Worm (Caenorhabditis elegans) whole organism, L4 larva: Measurements from ENCODE around the gene lys-10.

ENCODE experiments used
- F10B5.3 ChIP-seq: sonication (generic microtip); optimal IDR thresholded peaks from 2 replicates; lab custom pipeline; 2016; ENCODE audit warnings: mild to moderate bottlenecking, missing genetic modification characterization, missing compliant biosample characterization
- ZK337.2 ChIP-seq: fragments of 200-800 bp; sonication (Bioruptor generic); IDR thresholded peaks from 2 replicates; pipeline ENCODE4 v1.3.6; 2022; ENCODE audit warnings: missing genetic modification reagents, missing genetic modification characterization, missing compliant biosample characterization
- aly-2 ChIP-seq: sonication (generic microtip); optimal IDR thresholded peaks from 2 replicates; lab custom pipeline; 2018; ENCODE audit warnings: missing biosample characterization, missing genetic modification characterization
- fos-1 ChIP-seq: fragments of 150-350 bp; optimal IDR thresholded peaks from 2 replicates; lab custom pipeline; 2014; ENCODE audit warnings: missing biosample characterization, missing genetic modification characterization
- lin-15B ChIP-seq: fragments of 150-350 bp; sonication (generic microtip); optimal IDR thresholded peaks from 3 replicates; lab custom pipeline; 2014; ENCODE audit warnings: missing biosample characterization, missing genetic modification characterization
- nhr-11 ChIP-seq: fragments of 150-350 bp; optimal IDR thresholded peaks from 2 replicates; lab custom pipeline; 2014; ENCODE audit warnings: missing biosample characterization, missing genetic modification characterization
- nhr-237 ChIP-seq: sonication (generic microtip); optimal IDR thresholded peaks from 2 replicates; lab custom pipeline; 2017; ENCODE audit warnings: missing biosample characterization, missing genetic modification characterization
- nhr-25 ChIP-seq: sonication (generic microtip); optimal IDR thresholded peaks from 2 replicates; lab custom pipeline; 2017; ENCODE audit warnings: missing genetic modification characterization, mild to moderate bottlenecking, missing compliant biosample characterization, antibody characterized with exemption, moderate library complexity, borderline replicate concordance; ENCODE audit not compliant: insufficient read depth
- nhr-41 ChIP-seq: fragments of 200-800 bp; sonication (Bioruptor generic); IDR thresholded peaks from 2 replicates; pipeline ENCODE4 v1.3.6; 2022; ENCODE audit warnings: missing genetic modification reagents, missing genetic modification characterization, missing compliant biosample characterization
- nhr-77 ChIP-seq: fragments of 150-350 bp; optimal IDR thresholded peaks from 2 replicates; lab custom pipeline; 2014; ENCODE audit warnings: missing biosample characterization, missing genetic modification characterization
- pha-4 ChIP-seq, 2 experiments: fragments of 150-350 bp in 1 of 2; fragments of 200-800 bp in 1 of 2; sonication (Bioruptor generic) in 1 of 2; IDR thresholded peaks in 1 of 2; optimal IDR thresholded peaks in 1 of 2; 2 replicates each; pipeline versions ENCODE4 v1.3.6 to Lab custom; 2014 to 2022; ENCODE audit warnings: missing genetic modification characterization in 2 of 2, missing genetic modification reagents in 2 of 2, missing biosample characterization in 1 of 2, missing compliant biosample characterization in 1 of 2
- unc-62 ChIP-seq, 3 experiments: fragments of 150-350 bp in 1 of 3; sonication (generic microtip); optimal IDR thresholded peaks in 2 of 3; peaks in 1 of 3; 1 replicate in 1 of 3; 2 replicates in 2 of 3; lab custom pipeline; 2014 to 2017; ENCODE audit warnings: missing biosample characterization in 3 of 3, missing genetic modification characterization in 3 of 3, missing genetic modification reagents in 3 of 3, missing genotype in 1 of 3
- zag-1 ChIP-seq: fragments of 150-350 bp; optimal IDR thresholded peaks from 2 replicates; lab custom pipeline; 2014; ENCODE audit warnings: missing biosample characterization, missing genetic modification characterization

- no peak for TF ChIP-seq nhr-25 (tag; lab: Kevin White, UChicago)
- no peak for TF ChIP-seq aly-2 (tag; lab: Kevin White, UChicago)
- TF ChIP-seq nhr-237 (tag; lab: Kevin White, UChicago), result no peak
- no peak for TF ChIP-seq nhr-41 (GFP tag; lab: Robert Waterston, UW)
- TF ChIP-seq nhr-77, result no peak
- no peak for TF ChIP-seq zag-1
- no peak for TF ChIP-seq nhr-11 (tag; lab: Kevin White, UChicago)
- no peak for TF ChIP-seq unc-62 (GFP tag; optimal IDR thresholded peaks at IDR 0.05 in 1 of 2; lab: Kevin White, UChicago)
- TF ChIP-seq unc-62 (tag; optimal IDR thresholded peaks at IDR 0.05; lab: Kevin White, UChicago), result no peak
- 0 out of 2 replicates have a peak, but pooled peaks have one; percentile 23 for TF ChIP-seq ZK337.2
- TF ChIP-seq lin-15B, result no peak
- no peak for TF ChIP-seq F10B5.3
- TF ChIP-seq pha-4 (GFP tag; IDR thresholded peaks at IDR 0.05; lab: Robert Waterston, UW), result peak; percentile 74
- no peak for TF ChIP-seq pha-4 (tag; optimal IDR thresholded peaks at IDR 0.05; lab: Kevin White, UChicago)
- TF ChIP-seq fos-1 (tag; lab: Kevin White, UChicago), result no peak
Measured at ce11 chrIV:8377501-8377900, 44.9 kb downstream of the lys-10 start, which contains the start of gene D2096.7.
